Fruit fly (Drosophila melanogaster) whole organism, pupa: ENCODE measurements around the gene BomBc3.

Source experiments
- CG10348 ChIP-seq: fragments of 200-800 bp; sonication (Bioruptor generic); IDR thresholded peaks from 2 replicates; pipeline ENCODE4 v1.3.6; 2022; ENCODE audit warnings: missing biosample characterization, missing genetic modification characterization
- CG12605 ChIP-seq: fragments of 200-800 bp; sonication (Bioruptor generic); IDR thresholded peaks from 2 replicates; pipeline ENCODE4 v1.3.6; 2022; ENCODE audit warnings: missing biosample characterization, missing genetic modification characterization
- CG13204 ChIP-seq: fragments of 200-800 bp; sonication (Bioruptor generic); optimal IDR thresholded peaks from 2 replicates; lab custom pipeline; 2018; ENCODE audit warnings: missing biosample characterization, mild to moderate bottlenecking, missing genetic modification characterization, moderate library complexity
- CG14655 ChIP-seq: fragments of 200-800 bp; sonication (Bioruptor generic); optimal IDR thresholded peaks from 3 replicates; lab custom pipeline; 2017; ENCODE audit warnings: mild to moderate bottlenecking, missing biosample characterization, missing genetic modification reagents, missing genetic modification characterization
- CG15710 ChIP-seq: fragments of 200-800 bp; sonication (Bioruptor generic); optimal IDR thresholded peaks from 2 replicates; lab custom pipeline; 2018; ENCODE audit warnings: missing biosample characterization, mild to moderate bottlenecking, missing genetic modification characterization, moderate library complexity
- CG17806 ChIP-seq: fragments of 200-800 bp; sonication (Bioruptor generic); optimal IDR thresholded peaks from 2 replicates; lab custom pipeline; 2018; ENCODE audit warnings: missing biosample characterization, mild to moderate bottlenecking, missing genetic modification characterization, moderate library complexity
- CG32121 ChIP-seq: fragments of 200-800 bp; sonication (Bioruptor generic); IDR thresholded peaks from 2 replicates; pipeline ENCODE4 v1.3.6; 2022; ENCODE audit warnings: missing biosample characterization, missing genetic modification characterization
- CG34367 ChIP-seq: fragments of 200-800 bp; sonication (Bioruptor generic); optimal IDR thresholded peaks from 2 replicates; lab custom pipeline; 2018; ENCODE audit warnings: missing biosample characterization, mild to moderate bottlenecking, missing genetic modification characterization
- CG4496 ChIP-seq: fragments of 200-800 bp; sonication (Bioruptor generic); IDR thresholded peaks from 3 replicates; pipeline ENCODE4 v1.3.6; 2022; ENCODE audit warnings: missing biosample characterization, missing genetic modification characterization
- CG8159 ChIP-seq: fragments of 200-800 bp; sonication (Bioruptor generic); optimal IDR thresholded peaks from 3 replicates; lab custom pipeline; 2018; ENCODE audit warnings: missing biosample characterization, mild to moderate bottlenecking, missing genetic modification characterization, moderate library complexity
- CG8301 ChIP-seq: fragments of 200-800 bp; sonication (Bioruptor generic); optimal IDR thresholded peaks from 2 replicates; lab custom pipeline; 2018; ENCODE audit warnings: missing biosample characterization, mild to moderate bottlenecking, missing genetic modification characterization
- CG9948 ChIP-seq: fragments of 200-800 bp; sonication (Bioruptor generic); optimal IDR thresholded peaks from 2 replicates; lab custom pipeline; 2018; ENCODE audit warnings: missing biosample characterization, mild to moderate bottlenecking, missing genetic modification characterization, moderate library complexity
- D1 ChIP-seq: fragments of 200-800 bp; sonication (Bioruptor generic); optimal IDR thresholded peaks from 2 replicates; lab custom pipeline; 2018; ENCODE audit warnings: missing biosample characterization, mild to moderate bottlenecking, missing genetic modification characterization, moderate library complexity
- EcR ChIP-seq: fragments of 200-800 bp; sonication (Bioruptor generic); optimal IDR thresholded peaks from 3 replicates; lab custom pipeline; 2019; ENCODE audit warnings: missing biosample characterization, missing genetic modification characterization, mild to moderate bottlenecking, moderate library complexity, missing genetic modification reagents
- Ets98B ChIP-seq: fragments of 200-800 bp; sonication (Bioruptor generic); IDR thresholded peaks from 2 replicates; pipeline ENCODE4 v1.3.6; 2022; ENCODE audit warnings: missing biosample characterization, missing genetic modification characterization
- Pif1A ChIP-seq: fragments of 200-800 bp; sonication (Bioruptor generic); optimal IDR thresholded peaks from 3 replicates; lab custom pipeline; 2016; ENCODE audit warnings: missing biosample characterization, missing genetic modification characterization
- Pif1B ChIP-seq: fragments of 200-800 bp; sonication (Bioruptor generic); optimal IDR thresholded peaks from 3 replicates; lab custom pipeline; 2016; ENCODE audit warnings: missing biosample characterization, missing genetic modification characterization
- Snoo ChIP-seq: fragments of 200-800 bp; sonication (Bioruptor generic); optimal IDR thresholded peaks from 3 replicates; lab custom pipeline; 2017; ENCODE audit warnings: missing biosample characterization, mild to moderate bottlenecking, missing genetic modification characterization, inconsistent platforms
- fd96Ca ChIP-seq: fragments of 200-800 bp; sonication (Bioruptor generic); IDR thresholded peaks from 3 replicates; pipeline ENCODE4 v1.3.6; 2022; ENCODE audit warnings: missing biosample characterization, missing genetic modification characterization
- gl ChIP-seq: fragments of 200-800 bp; sonication (Bioruptor generic); optimal IDR thresholded peaks from 2 replicates; lab custom pipeline; 2018; ENCODE audit warnings: missing biosample characterization, mild to moderate bottlenecking, missing genetic modification characterization
- rn ChIP-seq: fragments of 200-800 bp; sonication (Bioruptor generic); IDR thresholded peaks from 2 replicates; pipeline ENCODE4 v1.3.6; 2022; ENCODE audit warnings: missing biosample characterization, missing genetic modification characterization

Gene BomBc3

DNA sequence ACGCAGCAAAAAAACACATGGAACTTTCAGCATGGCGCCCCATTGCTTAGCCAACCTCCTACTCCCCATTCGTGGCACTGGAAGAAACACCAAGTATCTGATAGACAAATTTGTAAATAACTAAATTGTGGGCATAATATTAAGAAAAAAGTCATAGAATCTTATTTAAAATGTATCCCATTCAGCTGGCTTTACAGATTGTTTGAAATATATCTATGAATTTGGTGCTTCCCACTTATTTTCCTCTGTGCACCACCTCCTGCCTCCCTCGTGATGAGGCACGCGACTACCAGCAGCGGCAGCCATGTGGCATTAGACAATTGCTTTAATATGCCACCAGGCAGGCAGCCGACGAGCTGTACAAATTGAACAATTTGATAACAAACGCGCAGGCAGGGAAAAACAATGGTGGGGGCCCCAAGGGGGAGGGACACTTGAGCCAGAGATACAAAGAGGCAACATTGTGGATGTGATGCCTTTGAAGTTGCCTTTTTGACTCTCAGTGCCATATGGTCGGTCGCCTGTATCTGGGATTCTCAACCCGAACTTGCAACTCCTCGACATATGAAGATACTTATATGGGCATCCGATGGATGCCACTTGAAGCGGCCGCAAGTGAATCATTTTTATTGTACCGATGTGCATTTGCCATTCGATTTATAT, 37.6 kb upstream of the BomBc3 start:
- TF ChIP-seq fd96Ca (GFP tag; lab: Robert Waterston, UW) (peak; percentile 77), Pif1B (GFP tag; lab: Kevin White, UChicago) (peak; percentile 15), rn (GFP tag; lab: Robert Waterston, UW) (no peak), gl (tag; lab: Kevin White, UChicago) (no peak), CG14655 (GFP tag; lab: Kevin White, UChicago) (peak; percentile 80), Pif1A (GFP tag; lab: Kevin White, UChicago) (peak; percentile 64), CG12605 (peak; percentile 66), CG17806 (tag; lab: Kevin White, UChicago) (peak; percentile 54), Ets98B (GFP tag; lab: Robert Waterston, UW) (peak; percentile 83), CG13204 (no peak), D1 (no peak), CG4496 (GFP tag; lab: Robert Waterston, UW) (no peak), CG9948 (tag; lab: Kevin White, UChicago) (peak; percentile 34), CG8301 (tag; lab: Kevin White, UChicago) (peak; percentile 75), CG10348 (GFP tag; lab: Robert Waterston, UW) (0 out of 2 replicates have a peak, but pooled peaks have one; percentile 40), CG15710 (tag; lab: Kevin White, UChicago) (peak; percentile 50), Snoo (tag; lab: Kevin White, UChicago) (no peak), CG34367 (tag; lab: Kevin White, UChicago) (peak; percentile 34), CG32121 (GFP tag; lab: Robert Waterston, UW) (peak; percentile 80), CG8159 (tag; lab: Kevin White, UChicago) (peak; percentile 59), EcR (no peak)

DNA sequence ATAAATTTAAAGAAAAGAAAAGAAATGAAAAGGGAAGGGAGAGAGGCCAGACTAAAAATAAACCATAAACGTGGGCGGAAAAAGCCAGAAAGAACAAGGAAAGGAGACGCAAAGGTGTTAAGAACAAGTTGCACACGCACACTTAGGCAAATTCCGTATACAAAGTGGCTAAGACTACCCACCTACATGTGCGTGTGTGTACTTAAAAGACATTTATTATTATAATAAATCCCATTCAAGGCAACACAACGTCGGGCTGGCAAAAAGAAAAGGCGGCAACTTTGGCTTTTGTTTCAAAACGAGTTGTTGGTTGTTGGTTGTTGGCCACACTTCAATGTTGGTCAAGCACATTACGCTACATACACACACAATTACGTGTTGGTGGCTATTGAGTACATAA, 34.6 kb upstream of the BomBc3 start:
- TF ChIP-seq CG17806 (tag; lab: Kevin White, UChicago), result no peak
- TF ChIP-seq CG4496 (GFP tag; lab: Robert Waterston, UW), result no peak
- TF ChIP-seq EcR, result no peak
- TF ChIP-seq CG9948 (tag; lab: Kevin White, UChicago), result no peak
- TF ChIP-seq rn (GFP tag; lab: Robert Waterston, UW), result no peak
- TF ChIP-seq CG34367 (tag; lab: Kevin White, UChicago), result no peak
- TF ChIP-seq CG14655 (GFP tag; lab: Kevin White, UChicago), result no peak
- TF ChIP-seq CG8301 (tag; lab: Kevin White, UChicago), result no peak
- TF ChIP-seq Ets98B (GFP tag; lab: Robert Waterston, UW), result no peak
- no peak for TF ChIP-seq CG8159 (tag; lab: Kevin White, UChicago)
- TF ChIP-seq CG32121 (GFP tag; lab: Robert Waterston, UW), result no peak
- no peak for TF ChIP-seq Pif1B (GFP tag; lab: Kevin White, UChicago)
- TF ChIP-seq CG10348 (GFP tag; lab: Robert Waterston, UW), result no peak
- TF ChIP-seq Pif1A (GFP tag; lab: Kevin White, UChicago), result no peak

DNA sequence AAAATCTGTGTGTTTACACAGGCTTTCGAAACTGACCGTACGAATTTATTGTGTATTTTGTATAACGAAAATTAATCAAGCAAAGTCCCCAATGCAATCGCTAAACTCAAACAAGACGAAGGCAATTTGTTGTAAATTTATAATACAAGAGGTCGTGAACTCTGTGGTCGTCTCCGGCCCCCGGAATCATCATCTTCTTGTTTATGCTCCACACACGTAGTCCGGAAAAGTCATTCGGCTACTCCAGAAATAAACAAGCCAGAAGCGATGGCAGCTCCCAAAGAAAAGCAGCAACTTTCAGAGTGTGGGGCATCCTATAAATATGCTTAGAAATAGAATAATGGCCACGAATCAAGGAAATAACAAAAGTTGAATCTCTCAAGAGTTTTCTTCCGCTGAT, 33.7 kb upstream of the BomBc3 start:
- TF ChIP-seq CG12605, result no peak
- no peak for TF ChIP-seq Pif1B (GFP tag; lab: Kevin White, UChicago)
- TF ChIP-seq Snoo (tag; lab: Kevin White, UChicago), result no peak
- TF ChIP-seq CG9948 (tag; lab: Kevin White, UChicago), result no peak
- no peak for TF ChIP-seq CG8301 (tag; lab: Kevin White, UChicago)
- TF ChIP-seq CG10348 (GFP tag; lab: Robert Waterston, UW), result no peak
- TF ChIP-seq Pif1A (GFP tag; lab: Kevin White, UChicago), result no peak
- TF ChIP-seq CG15710 (tag; lab: Kevin White, UChicago), result no peak
- TF ChIP-seq CG32121 (GFP tag; lab: Robert Waterston, UW), result no peak
- TF ChIP-seq Ets98B (GFP tag; lab: Robert Waterston, UW), result no peak
- no peak for TF ChIP-seq D1
- no peak for TF ChIP-seq rn (GFP tag; lab: Robert Waterston, UW)
- TF ChIP-seq fd96Ca (GFP tag; lab: Robert Waterston, UW), result no peak
- TF ChIP-seq CG17806 (tag; lab: Kevin White, UChicago), result no peak
- TF ChIP-seq CG13204, result no peak
- no peak for TF ChIP-seq CG8159 (tag; lab: Kevin White, UChicago)
- TF ChIP-seq gl (tag; lab: Kevin White, UChicago), result no peak
- TF ChIP-seq EcR, result no peak
- TF ChIP-seq CG14655 (GFP tag; lab: Kevin White, UChicago), result no peak

DNA sequence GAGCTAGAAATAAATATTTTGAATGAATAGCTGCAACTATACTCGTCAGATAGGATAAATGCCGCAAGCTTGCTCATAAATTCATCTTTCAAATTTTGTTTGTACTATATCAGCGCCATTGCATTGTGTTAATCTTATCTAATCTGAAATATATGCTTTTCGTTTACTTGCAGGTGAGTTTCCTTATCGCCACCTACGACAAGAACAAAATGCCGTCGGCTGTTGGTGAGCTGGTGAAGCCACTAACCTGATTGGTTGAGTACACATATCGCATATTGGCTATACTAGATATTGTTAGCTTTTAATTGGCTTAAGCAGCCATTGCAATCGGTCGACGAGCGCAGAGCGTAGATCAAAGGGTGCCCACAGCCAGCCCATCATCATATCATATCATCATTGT, 33.1 kb upstream of the BomBc3 start:
- TF ChIP-seq gl (tag; lab: Kevin White, UChicago) (no peak), CG10348 (GFP tag; lab: Robert Waterston, UW) (no peak), CG4496 (GFP tag; lab: Robert Waterston, UW) (no peak), fd96Ca (GFP tag; lab: Robert Waterston, UW) (no peak), CG12605 (no peak), CG13204 (no peak), CG14655 (GFP tag; lab: Kevin White, UChicago) (no peak), D1 (no peak), Ets98B (GFP tag; lab: Robert Waterston, UW) (no peak), CG8301 (tag; lab: Kevin White, UChicago) (no peak), CG9948 (tag; lab: Kevin White, UChicago) (no peak), Pif1B (GFP tag; lab: Kevin White, UChicago) (no peak), CG32121 (GFP tag; lab: Robert Waterston, UW) (no peak), EcR (no peak), rn (GFP tag; lab: Robert Waterston, UW) (no peak)

DNA sequence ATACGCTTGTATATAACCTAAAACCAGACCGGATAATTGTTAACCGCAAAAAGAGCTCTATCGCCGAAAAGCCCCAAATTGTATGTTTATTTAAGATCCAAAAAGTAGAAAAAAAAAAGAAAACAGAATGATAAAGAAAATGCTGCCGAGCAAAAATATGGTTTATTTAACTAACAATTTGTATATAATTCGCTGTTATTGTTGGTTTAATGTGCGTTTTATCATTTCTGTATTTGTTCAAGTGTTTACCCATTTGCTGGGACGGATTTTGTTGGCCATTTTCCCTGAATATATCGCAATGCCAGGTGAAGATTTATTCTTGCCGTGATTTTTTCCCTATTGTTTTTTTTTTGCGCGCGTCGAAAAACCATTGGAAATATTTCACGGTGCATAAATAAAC, 29.8 kb upstream of the BomBc3 start:
- TF ChIP-seq gl (tag; lab: Kevin White, UChicago) (no peak), fd96Ca (GFP tag; lab: Robert Waterston, UW) (no peak), Pif1B (GFP tag; lab: Kevin White, UChicago) (no peak), Snoo (tag; lab: Kevin White, UChicago) (no peak), CG10348 (GFP tag; lab: Robert Waterston, UW) (no peak), Ets98B (GFP tag; lab: Robert Waterston, UW) (no peak), D1 (no peak), CG12605 (no peak), CG13204 (no peak), CG32121 (GFP tag; lab: Robert Waterston, UW) (no peak), CG14655 (GFP tag; lab: Kevin White, UChicago) (no peak), CG34367 (tag; lab: Kevin White, UChicago) (no peak), CG9948 (tag; lab: Kevin White, UChicago) (no peak), CG8301 (tag; lab: Kevin White, UChicago) (no peak)
- TF ChIP-seq, all 21 proteins: peak for 0
